Fruit fly (Drosophila melanogaster): ENCODE measurements around the gene Tfb5.

DNA sequence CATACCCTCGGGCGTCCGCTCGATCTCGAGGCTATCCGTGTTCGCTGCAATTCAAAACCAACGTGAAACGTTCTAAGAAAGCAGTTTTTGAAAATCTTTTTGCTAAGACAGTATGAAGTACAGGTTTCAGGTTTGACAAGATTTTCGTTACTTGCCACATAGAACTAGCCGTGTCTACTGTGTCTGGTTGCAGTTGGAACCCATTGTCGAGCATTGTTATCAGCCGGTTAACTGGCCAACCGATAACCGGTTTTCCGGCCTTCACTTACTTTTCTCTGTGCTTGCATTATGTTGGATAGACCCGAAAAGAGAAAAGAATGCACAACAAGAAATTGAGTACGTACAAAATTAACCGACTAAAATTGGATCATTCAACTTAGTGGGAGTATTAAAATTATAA is 39.3 kb upstream of the Tfb5 start:
- TF ChIP-seq CG15336 (GFP tag; IDR thresholded peaks at IDR 0.05) (no peak), Sox14 (GFP tag; optimal IDR thresholded peaks at IDR 0.05) (no peak), OdsH (GFP tag; optimal IDR thresholded peaks at IDR 0.05) (no peak), CG4318 (GFP tag; optimal IDR thresholded peaks at IDR 0.05) (no peak), CG8632 (GFP tag; optimal IDR thresholded peaks at IDR 0.05) (no peak), dsx (GFP tag; optimal IDR thresholded peaks at IDR 0.05; ENCODE audit: poor library complexity, severe bottlenecking) (no peak), CG16779 (tag; optimal IDR thresholded peaks at IDR 0.05) (no peak), CG7368 (GFP tag; optimal IDR thresholded peaks at IDR 0.05) (no peak), ss (GFP tag; optimal IDR thresholded peaks at IDR 0.05) (no peak), CG6163 (GFP tag; IDR thresholded peaks at IDR 0.05) (no peak), vri (GFP tag; optimal IDR thresholded peaks at IDR 0.05) (no peak), Eip93F (GFP tag; optimal IDR thresholded peaks at IDR 0.05) (no peak), svp (GFP tag) (no peak)
